Worm (Caenorhabditis elegans): ENCODE results near the gene flr-1.

- TF ChIP-seq tab-1 (GFP tag; IDR thresholded peaks at IDR 0.05) (no peak), med-1 (GFP tag; optimal IDR thresholded peaks at IDR 0.05; ENCODE audit: insufficient read depth) (no peak), ztf-23 (GFP tag; IDR thresholded peaks at IDR 0.05) (no peak), cog-1 (tag; optimal IDR thresholded peaks at IDR 0.05) (no peak), ztf-29 (GFP tag; IDR thresholded peaks at IDR 0.05) (no peak), flt-1 (GFP tag; IDR thresholded peaks at IDR 0.05) (no peak)
Measured at ce11 chrX:13493762-13494161, 37.4 kb upstream of the flr-1 start.

All from whole organism, midembryonic.